Fruit fly (Drosophila melanogaster): ENCODE measurements around the gene SWIP.
A peak's percentile ranks its signal among the peaks of the same experiment; 100 is the strongest.

Gene SWIP

DNA sequence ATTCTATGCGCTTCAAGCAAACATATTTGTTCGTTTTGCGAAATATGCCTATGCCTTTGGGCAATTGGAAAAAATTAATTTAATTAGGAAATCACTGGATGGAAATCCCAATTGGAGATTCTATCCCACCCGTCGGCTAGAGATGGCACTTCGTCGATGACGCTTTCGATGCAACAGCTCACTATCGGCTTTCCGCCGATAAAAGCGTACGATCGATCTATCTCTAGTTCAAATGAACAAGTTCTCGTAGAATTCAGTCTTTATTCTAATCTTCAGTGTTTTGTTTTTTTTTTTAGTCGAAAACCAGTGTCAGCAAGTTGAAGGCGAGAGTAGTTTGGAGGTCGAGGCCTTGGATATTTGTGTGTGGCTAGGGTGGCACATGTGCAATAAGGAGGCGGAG lies 9.6 kb downstream of the SWIP start, which contains the start of the genes CG9917 and CG32579 (continued):
- TF ChIP-seq CG10979 (tag; optimal IDR thresholded peaks at IDR 0.05), result no peak
- TF ChIP-seq CG1603 (tag; optimal IDR thresholded peaks at IDR 0.05), result peak; percentile 25
- TF ChIP-seq CG17186 (GFP tag; optimal IDR thresholded peaks at IDR 0.05), result peak; percentile 20
- TF ChIP-seq CG3838 (GFP tag; optimal IDR thresholded peaks at IDR 0.05), result no peak
- TF ChIP-seq Abd-B (GFP tag; optimal IDR thresholded peaks at IDR 0.05), result no peak
- peak; percentile 86 for TF ChIP-seq amos (GFP tag; IDR thresholded peaks at IDR 0.05; ENCODE audit: partially characterized antibody)
- TF ChIP-seq luna (GFP tag; optimal IDR thresholded peaks at IDR 0.05), result no peak
- TF ChIP-seq Dref (GFP tag; IDR thresholded peaks at IDR 0.05), result peak; percentile 92
- TF ChIP-seq insv (GFP tag; optimal IDR thresholded peaks at IDR 0.05), result peak; percentile 86 to 97
- no peak for TF ChIP-seq CG32772 (GFP tag; IDR thresholded peaks at IDR 0.05)
- no peak for TF ChIP-seq mirr (GFP tag; optimal IDR thresholded peaks at IDR 0.05)
- no peak for TF ChIP-seq cato (GFP tag; optimal IDR thresholded peaks at IDR 0.05; ENCODE audit: borderline replicate concordance)
- peak; percentile 65; the same call in 2 of the 3 replicates for TF ChIP-seq vnd (GFP tag; IDR thresholded peaks at IDR 0.05; ENCODE audit: partially characterized antibody)
- no peak for TF ChIP-seq her (GFP tag; optimal IDR thresholded peaks at IDR 0.05)
- TF ChIP-seq br (optimal IDR thresholded peaks at IDR 0.05), result no peak
- no peak for TF ChIP-seq bowl (GFP tag; IDR thresholded peaks at IDR 0.05)
- no peak for TF ChIP-seq ATbp (GFP tag; optimal IDR thresholded peaks at IDR 0.05)
- no peak for TF ChIP-seq CG8290 (GFP tag; optimal IDR thresholded peaks at IDR 0.05)
- no peak for TF ChIP-seq CG8290 (tag; optimal IDR thresholded peaks at IDR 0.05)
- peak; percentile 18 for TF ChIP-seq CG33213 (GFP tag; optimal IDR thresholded peaks at IDR 0.05)
- TF ChIP-seq nerfin-2 (GFP tag; IDR thresholded peaks at IDR 0.05; ENCODE audit: partially characterized antibody), result peak; percentile 78
- no peak for TF ChIP-seq klu (GFP tag; IDR thresholded peaks at IDR 0.05)
- TF ChIP-seq CG3163 (GFP tag; optimal IDR thresholded peaks at IDR 0.05), result no peak
- peak; percentile 97 for TF ChIP-seq Elba2 (GFP tag; optimal IDR thresholded peaks at IDR 0.05)
- no peak for TF ChIP-seq lola (GFP tag; optimal IDR thresholded peaks at IDR 0.05)
- no peak for TF ChIP-seq Hand (GFP tag; optimal IDR thresholded peaks at IDR 0.05)
- TF ChIP-seq CG11695 (GFP tag; IDR thresholded peaks at IDR 0.05), result no peak
- TF ChIP-seq CG8478 (optimal IDR thresholded peaks at IDR 0.05), result no peak
- TF ChIP-seq unpg (GFP tag; optimal IDR thresholded peaks at IDR 0.05), result no peak
- TF ChIP-seq yki (optimal IDR thresholded peaks at IDR 0.05), result no peak
- TF ChIP-seq Hmr (GFP tag; optimal IDR thresholded peaks at IDR 0.05), result no peak
- no peak for TF ChIP-seq org-1 (GFP tag; optimal IDR thresholded peaks at IDR 0.05)
- peak; percentile 67 for TF ChIP-seq HmgZ (tag; optimal IDR thresholded peaks at IDR 0.05)
- no peak for TF ChIP-seq Sry-β (GFP tag; optimal IDR thresholded peaks at IDR 0.05)
- no peak for TF ChIP-seq BtbVII (GFP tag; optimal IDR thresholded peaks at IDR 0.05)
- no peak for TF ChIP-seq CG34422 (GFP tag; IDR thresholded peaks at IDR 0.05)
- TF ChIP-seq Vsx1 (GFP tag; optimal IDR thresholded peaks at IDR 0.05), result no peak
- TF ChIP-seq otp (GFP tag; IDR thresholded peaks at IDR 0.05), result no peak
- TF ChIP-seq usp (GFP tag; optimal IDR thresholded peaks at IDR 0.05), result no peak
- no peak for TF ChIP-seq CG12236 (GFP tag; optimal IDR thresholded peaks at IDR 0.05)
- TF ChIP-seq NFAT (GFP tag; IDR thresholded peaks at IDR 0.05), result peak; percentile 34; the same call in 1 of the 2 replicates
- peak; percentile 76 for TF ChIP-seq BEAF-32 (GFP tag; optimal IDR thresholded peaks at IDR 0.05)
- no peak for TF ChIP-seq CG6683 (GFP tag; optimal IDR thresholded peaks at IDR 0.05)
- no peak for TF ChIP-seq scrt (GFP tag; optimal IDR thresholded peaks at IDR 0.05)
- TF ChIP-seq zen2 (GFP tag; IDR thresholded peaks at IDR 0.05; ENCODE audit: partially characterized antibody), result peak; percentile 73; the same call in 2 of the 3 replicates
- peak; percentile 38; the same call in 1 of the 2 replicates for TF ChIP-seq Rfx (GFP tag; IDR thresholded peaks at IDR 0.05)
- no peak for TF ChIP-seq CG7357 (GFP tag; IDR thresholded peaks at IDR 0.05)
- TF ChIP-seq dimm (GFP tag; IDR thresholded peaks at IDR 0.05), result no peak
- no peak for TF ChIP-seq CG17802 (tag; optimal IDR thresholded peaks at IDR 0.05)
- TF ChIP-seq Ets65A (GFP tag), result no peak
- no peak for TF ChIP-seq Max (GFP tag; optimal IDR thresholded peaks at IDR 0.05)
- TF ChIP-seq CG12155 (GFP tag; optimal IDR thresholded peaks at IDR 0.05), result no peak
